Fruit fly (Drosophila melanogaster) whole organism, embryonic: ENCODE results near the gene Sbds.
A peak's percentile ranks its signal among the peaks of the same experiment; 100 is the strongest.

Experiments
- Aef1 ChIP-seq: fragments of 200-800 bp; sonication (Bioruptor generic); IDR thresholded peaks from 3 replicates; pipeline ENCODE4 v1.3.6; 2022; ENCODE audit warnings: missing biosample characterization, missing genetic modification characterization
- CG10209 ChIP-seq: fragments of 200-800 bp; sonication (Bioruptor generic); optimal IDR thresholded peaks from 3 replicates; lab custom pipeline; 2017; ENCODE audit warnings: missing biosample characterization, mild to moderate bottlenecking, missing genetic modification characterization, missing genetic modification reagents
- CG10654 ChIP-seq: fragments of 200-800 bp; sonication (Bioruptor generic); optimal IDR thresholded peaks from 2 replicates; lab custom pipeline; 2016; ENCODE audit warnings: missing biosample characterization, missing genetic modification characterization
- CG11085 ChIP-seq: fragments of 200-800 bp; sonication (Bioruptor generic); IDR thresholded peaks from 2 replicates; pipeline ENCODE4 v1.3.6; 2022; ENCODE audit warnings: missing biosample characterization, missing genetic modification characterization
- CG11504 ChIP-seq: fragments of 200-800 bp; sonication (Bioruptor generic); optimal IDR thresholded peaks from 3 replicates; lab custom pipeline; 2019; ENCODE audit warnings: missing biosample characterization, mild to moderate bottlenecking, missing genetic modification characterization, moderate library complexity
- CG11696 ChIP-seq: fragments of 200-800 bp; sonication (Bioruptor generic); IDR thresholded peaks from 2 replicates; pipeline ENCODE4 v1.3.6; 2022; ENCODE audit warnings: missing biosample characterization, missing genetic modification characterization
- CG13775 ChIP-seq: fragments of 200-800 bp; sonication (Bioruptor generic); optimal IDR thresholded peaks from 3 replicates; lab custom pipeline; 2017; ENCODE audit warnings: missing biosample characterization, mild to moderate bottlenecking, missing genetic modification characterization
- CG15479 ChIP-seq: fragments of 200-800 bp; sonication (Bioruptor generic); optimal IDR thresholded peaks from 3 replicates; lab custom pipeline; 2019; ENCODE audit warnings: missing biosample characterization, mild to moderate bottlenecking, missing genetic modification characterization, moderate library complexity
- CG17912 ChIP-seq: fragments of 200-800 bp; sonication (Bioruptor generic); optimal IDR thresholded peaks from 2 replicates; lab custom pipeline; 2018; ENCODE audit warnings: missing biosample characterization, mild to moderate bottlenecking, missing genetic modification characterization
- CG2889 ChIP-seq: fragments of 200-800 bp; sonication (Bioruptor generic); IDR thresholded peaks from 3 replicates; pipeline ENCODE4 v1.3.6; 2022; ENCODE audit warnings: missing biosample characterization, missing genetic modification characterization
- CG31224 ChIP-seq: fragments of 200-800 bp; sonication (Bioruptor generic); IDR thresholded peaks from 2 replicates; pipeline ENCODE4 v1.3.6; 2022; ENCODE audit warnings: missing biosample characterization, missing genetic modification characterization
- CG3726 ChIP-seq: fragments of 200-800 bp; sonication (Bioruptor generic); IDR thresholded peaks from 3 replicates; pipeline ENCODE4, ENCODE4 v1.3.6; 2022; ENCODE audit warnings: missing biosample characterization, missing genetic modification characterization
- CG3995 ChIP-seq: fragments of 200-800 bp; sonication (Bioruptor generic); optimal IDR thresholded peaks from 3 replicates; lab custom pipeline; 2016; ENCODE audit warnings: missing biosample characterization, missing genetic modification characterization
- CG4282 ChIP-seq: fragments of 200-800 bp; sonication (Bioruptor generic); optimal IDR thresholded peaks from 2 replicates; lab custom pipeline; 2016; ENCODE audit warnings: missing biosample characterization, missing genetic modification characterization
- CG6272 ChIP-seq: fragments of 200-800 bp; sonication (Bioruptor generic); IDR thresholded peaks from 2 replicates; pipeline ENCODE4 v1.3.6; 2022; ENCODE audit warnings: missing biosample characterization, missing genetic modification characterization
- CG6683 ChIP-seq: fragments of 200-800 bp; sonication (Bioruptor generic); optimal IDR thresholded peaks from 2 replicates; lab custom pipeline; 2017; ENCODE audit warnings: missing biosample characterization, mild to moderate bottlenecking, missing genetic modification characterization, missing genetic modification reagents
- CG6791 ChIP-seq: fragments of 200-800 bp; sonication (Bioruptor generic); IDR thresholded peaks from 3 replicates; pipeline ENCODE4 v1.3.6; 2022; ENCODE audit warnings: missing biosample characterization, missing genetic modification characterization; ENCODE audit not compliant: partially characterized antibody
- CG7372 ChIP-seq: fragments of 200-800 bp; sonication (Bioruptor generic); IDR thresholded peaks from 2 replicates; pipeline ENCODE4 v1.3.6; 2022; ENCODE audit warnings: missing biosample characterization, missing genetic modification characterization
- CG7556 ChIP-seq: fragments of 200-800 bp; sonication (Bioruptor generic); optimal IDR thresholded peaks from 2 replicates; lab custom pipeline; 2017; ENCODE audit warnings: missing biosample characterization, mild to moderate bottlenecking, missing genetic modification characterization
- CG7928 ChIP-seq: fragments of 200-800 bp; sonication (Bioruptor generic); optimal IDR thresholded peaks from 2 replicates; lab custom pipeline; 2017; ENCODE audit warnings: missing biosample characterization, mild to moderate bottlenecking, missing genetic modification characterization
- CG7963 ChIP-seq: fragments of 200-800 bp; sonication (Bioruptor generic); IDR thresholded peaks from 3 replicates; pipeline ENCODE4 v1.3.6; 2022; ENCODE audit warnings: missing biosample characterization, missing genetic modification characterization; ENCODE audit not compliant: partially characterized antibody
- CG8281 ChIP-seq: fragments of 200-800 bp; sonication (Bioruptor generic); optimal IDR thresholded peaks from 2 replicates; lab custom pipeline; 2018; ENCODE audit warnings: missing biosample characterization, mild to moderate bottlenecking, missing genetic modification characterization, moderate library complexity
- CG8478 ChIP-seq: fragments of >200 bp; optimal IDR thresholded peaks from 2 replicates; lab custom pipeline; 2018
- CG9437 ChIP-seq: fragments of 200-800 bp; sonication (Bioruptor generic); optimal IDR thresholded peaks from 2 replicates; lab custom pipeline; 2018; ENCODE audit warnings: missing biosample characterization, mild to moderate bottlenecking, missing genetic modification characterization
- CrebB ChIP-seq: fragments of 200-800 bp; sonication (Bioruptor generic); optimal IDR thresholded peaks from 3 replicates; lab custom pipeline; 2018; ENCODE audit warnings: missing biosample characterization, mild to moderate bottlenecking, missing genetic modification characterization
- E2f2 ChIP-seq: fragments of 200-800 bp; sonication (Bioruptor generic); IDR thresholded peaks from 2 replicates; pipeline ENCODE4 v1.3.6; 2022; ENCODE audit warnings: missing biosample characterization, missing genetic modification characterization
- HHEX ChIP-seq: fragments of 200-800 bp; sonication (Bioruptor generic); optimal IDR thresholded peaks from 3 replicates; lab custom pipeline; 2017; ENCODE audit warnings: missing biosample characterization, mild to moderate bottlenecking, missing genetic modification characterization, missing genetic modification reagents
- HLH3B ChIP-seq: fragments of 200-800 bp; sonication (Bioruptor generic); IDR thresholded peaks from 2 replicates; pipeline ENCODE4 v1.3.6; 2022; ENCODE audit warnings: missing biosample characterization, missing genetic modification characterization
- HLHmδ ChIP-seq: fragments of 200-800 bp; sonication (Bioruptor generic); optimal IDR thresholded peaks from 2 replicates; lab custom pipeline; 2018; ENCODE audit warnings: missing biosample characterization, mild to moderate bottlenecking, missing genetic modification characterization, moderate library complexity
- Hsf ChIP-seq: fragments of 200-800 bp; sonication (Bioruptor generic); optimal IDR thresholded peaks from 3 replicates; lab custom pipeline; 2016; ENCODE audit warnings: missing biosample characterization, missing genetic modification characterization
- Lpt ChIP-seq: fragments of >200 bp; optimal IDR thresholded peaks from 2 replicates; lab custom pipeline; 2018; ENCODE audit warnings: missing biosample characterization, missing genetic modification characterization
- Myb ChIP-seq: fragments of 200-800 bp; sonication (Bioruptor generic); optimal IDR thresholded peaks from 2 replicates; lab custom pipeline; 2016; ENCODE audit warnings: missing biosample characterization, missing genetic modification characterization
- Neu2 ChIP-seq: fragments of 200-800 bp; sonication (Bioruptor generic); optimal IDR thresholded peaks from 3 replicates; lab custom pipeline; 2016; ENCODE audit warnings: missing biosample characterization, missing genetic modification characterization, borderline replicate concordance
- Poxn ChIP-seq: fragments of 200-800 bp; sonication (Bioruptor generic); IDR thresholded peaks from 2 replicates; pipeline ENCODE4 v1.3.6; 2022; ENCODE audit warnings: missing biosample characterization, missing genetic modification characterization
- bcd ChIP-seq: fragments of 200-800 bp; sonication (Bioruptor generic); optimal IDR thresholded peaks from 2 replicates; lab custom pipeline; 2017; ENCODE audit warnings: missing biosample characterization, mild to moderate bottlenecking, missing genetic modification characterization
- dati ChIP-seq: fragments of 200-800 bp; sonication (Bioruptor generic); IDR thresholded peaks from 2 replicates; pipeline ENCODE4 v1.3.6; 2022; ENCODE audit warnings: missing biosample characterization, missing genetic modification characterization
- exex ChIP-seq: fragments of 200-800 bp; sonication (Bioruptor generic); optimal IDR thresholded peaks from 4 replicates; lab custom pipeline; 2018; ENCODE audit warnings: missing biosample characterization, mild to moderate bottlenecking, missing genetic modification characterization, moderate library complexity
- fd102C ChIP-seq: fragments of 200-800 bp; sonication (Bioruptor generic); optimal IDR thresholded peaks from 2 replicates; lab custom pipeline; 2018; ENCODE audit warnings: missing biosample characterization, mild to moderate bottlenecking, missing genetic modification characterization, moderate library complexity
- fd64A ChIP-seq: fragments of 200-800 bp; sonication (Bioruptor generic); optimal IDR thresholded peaks from 3 replicates; lab custom pipeline; 2018; ENCODE audit warnings: missing biosample characterization, mild to moderate bottlenecking, missing genetic modification characterization
- grau ChIP-seq: fragments of 200-800 bp; optimal IDR thresholded peaks from 3 replicates; lab custom pipeline; 2019; ENCODE audit warnings: missing biosample characterization, mild to moderate bottlenecking, missing genetic modification characterization, moderate library complexity
- gsb ChIP-seq: fragments of 200-800 bp; sonication (Bioruptor generic); IDR thresholded peaks from 2 replicates; pipeline ENCODE4 v1.3.6; 2022; ENCODE audit warnings: missing biosample characterization, missing genetic modification characterization
- jigr1 ChIP-seq: fragments of 200-800 bp; sonication (Bioruptor generic); IDR thresholded peaks from 3 replicates; pipeline ENCODE4 v1.3.6; 2022; ENCODE audit warnings: missing biosample characterization, missing genetic modification characterization
- lola ChIP-seq, 3 experiments: fragments of >200 bp in 2 of 3; fragments of 200-800 bp in 1 of 3; sonication (Bioruptor generic) in 1 of 3; optimal IDR thresholded peaks; 2 replicates each; lab custom pipeline; 2017 to 2019; ENCODE audit warnings: missing biosample characterization in 3 of 3, missing genetic modification characterization in 3 of 3, mild to moderate bottlenecking in 1 of 3, moderate library complexity in 1 of 3
- pan ChIP-seq, 4 experiments: fragments of >200 bp in 3 of 4; fragments of 200-800 bp in 1 of 4; sonication (Bioruptor generic) in 1 of 4; optimal IDR thresholded peaks in 3 of 4; IDR thresholded peaks in 1 of 4; 2 replicates each; pipeline versions ENCODE4 v1.3.6 to Lab custom; 2017 to 2022; ENCODE audit warnings: missing biosample characterization in 2 of 4, missing genetic modification characterization in 2 of 4, mixed read lengths in 1 of 4
- pros ChIP-seq: fragments of 200-800 bp; sonication (Bioruptor generic); optimal IDR thresholded peaks from 3 replicates; lab custom pipeline; 2019; ENCODE audit warnings: missing biosample characterization, mild to moderate bottlenecking, missing genetic modification characterization, moderate library complexity
- slbo ChIP-seq: fragments of 200-800 bp; sonication (Bioruptor generic); IDR thresholded peaks from 2 replicates; pipeline ENCODE4 v1.3.6; 2022; ENCODE audit warnings: missing biosample characterization, missing genetic modification characterization
- tap ChIP-seq: fragments of 200-800 bp; optimal IDR thresholded peaks from 3 replicates; lab custom pipeline; 2019; ENCODE audit warnings: missing biosample characterization, mild to moderate bottlenecking, missing genetic modification characterization, moderate library complexity
- tll ChIP-seq, 2 experiments: fragments of 200-800 bp in 1 of 2; fragments of >200 bp in 1 of 2; sonication (Bioruptor generic) in 1 of 2; optimal IDR thresholded peaks; 2 replicates each; lab custom pipeline; 2017 to 2019; ENCODE audit warnings: missing biosample characterization in 2 of 2, missing genetic modification characterization in 2 of 2, mild to moderate bottlenecking in 1 of 2, moderate library complexity in 1 of 2

Gene Sbds

dm6 chr3L:6752278-6753096 lies at the start of gene Sbds, which contains the start of gene velo (continued):
- peak; percentile 6 for TF ChIP-seq CG11504 (tag; lab: Kevin White, UChicago)
- TF ChIP-seq slbo (GFP tag; lab: Robert Waterston, UW), result peak; percentile 73
- TF ChIP-seq CG11085, result no peak
- TF ChIP-seq CG6272 (GFP tag; lab: Robert Waterston, UW), result no peak
- peak; percentile 42; the same call in 1 of the 2 replicates for TF ChIP-seq CG7372 (GFP tag; lab: Robert Waterston, UW)
- TF ChIP-seq CG4282 (GFP tag; lab: Kevin White, UChicago), result no peak
- no peak for TF ChIP-seq CG6683
- peak; percentile 43 for TF ChIP-seq CG7556
- TF ChIP-seq CG2889 (GFP tag; lab: Robert Waterston, UW), result no peak
- TF ChIP-seq CG17912 (GFP tag; lab: Kevin White, UChicago), result peak; percentile 37
- TF ChIP-seq Myb (GFP tag; lab: Kevin White, UChicago), result peak; percentile 25
- TF ChIP-seq Aef1 (GFP tag; lab: Robert Waterston, UW), result peak; percentile 75
- TF ChIP-seq CG9437 (GFP tag; lab: Kevin White, UChicago), result peak; percentile 14
- peak; percentile 24 for TF ChIP-seq bcd (GFP tag; lab: Kevin White, UChicago)
- peak; percentile 76 for TF ChIP-seq CG6791 (GFP tag; lab: Robert Waterston, UW)
- TF ChIP-seq CG3726, result no peak
- no peak for TF ChIP-seq CrebB (tag; lab: Kevin White, UChicago)
- no peak for TF ChIP-seq dati (GFP tag; lab: Robert Waterston, UW)
- TF ChIP-seq tll (GFP tag; optimal IDR thresholded peaks at IDR 0.05; lab: Kevin White, UChicago), result peak in 1 of 2 experiments; percentile 4
- TF ChIP-seq CG7963, result 0 out of 3 replicates have a peak, but pooled peaks have one; percentile 10
- no peak for TF ChIP-seq pros (GFP tag; lab: Kevin White, UChicago)
- TF ChIP-seq CG10209 (GFP tag; lab: Kevin White, UChicago), result peak; percentile 11
- no peak for TF ChIP-seq HLH3B (GFP tag; lab: Robert Waterston, UW)
- TF ChIP-seq gsb (GFP tag; lab: Robert Waterston, UW), result no peak
- TF ChIP-seq CG3995 (GFP tag; lab: Kevin White, UChicago), result peak; percentile 25
- TF ChIP-seq CG31224 (GFP tag; lab: Robert Waterston, UW), result no peak
- no peak for TF ChIP-seq CG7928
- peak in 1 of 3 experiments; percentile 28 for TF ChIP-seq lola (GFP tag; optimal IDR thresholded peaks at IDR 0.05; lab: Kevin White, UChicago)
- TF ChIP-seq CG15479 (GFP tag; lab: Kevin White, UChicago), result no peak
- TF ChIP-seq tap (tag; lab: Kevin White, UChicago), result no peak
- TF ChIP-seq E2f2 (GFP tag; lab: Robert Waterston, UW), result peak; percentile 42; the same call in 1 of the 2 replicates
- no peak for TF ChIP-seq CG10654 (GFP tag; lab: Kevin White, UChicago)
- TF ChIP-seq HLHmδ (GFP tag; lab: Kevin White, UChicago), result peak; percentile 24
- no peak for TF ChIP-seq CG8281 (tag; lab: Kevin White, UChicago)
- no peak for TF ChIP-seq Neu2 (GFP tag; lab: Kevin White, UChicago)
- no peak for TF ChIP-seq fd64A (GFP tag; lab: Kevin White, UChicago)
- no peak for TF ChIP-seq Hsf (GFP tag; lab: Kevin White, UChicago)
- TF ChIP-seq grau, result peak; percentile 60
- TF ChIP-seq fd102C (GFP tag; lab: Kevin White, UChicago), result peak; percentile 24
- TF ChIP-seq CG8478 (lab: Kevin White, UChicago), result no peak
- TF ChIP-seq Poxn, result no peak
- no peak for TF ChIP-seq jigr1 (GFP tag; lab: Robert Waterston, UW)
- TF ChIP-seq exex (tag; lab: Kevin White, UChicago), result peak; percentile 30
- TF ChIP-seq Lpt (GFP tag; lab: Kevin White, UChicago), result no peak
- no peak for TF ChIP-seq CG11696 (GFP tag; lab: Robert Waterston, UW)
- TF ChIP-seq CG13775 (GFP tag; lab: Kevin White, UChicago), result peak; percentile 62
- TF ChIP-seq HHEX (GFP tag; lab: Kevin White, UChicago), result peak; percentile 5
- no peak for TF ChIP-seq pan (optimal IDR thresholded peaks at IDR 0.05; lab: Kevin White, UChicago)
- peak in 1 of 2 experiments; percentile 22 for TF ChIP-seq pan (GFP tag; optimal IDR thresholded peaks at IDR 0.05 in 1 of 2, IDR thresholded peaks at IDR 0.05 in 1 of 2)
